Fruit fly (Drosophila melanogaster) whole organism, embryonic: ENCODE results near the gene Cadps.

ENCODE experiments used
- Atf-2 ChIP-seq: fragments of 200-800 bp; sonication (Bioruptor generic); optimal IDR thresholded peaks from 2 replicates; lab custom pipeline; 2016; ENCODE audit warnings: missing biosample characterization, missing genetic modification characterization
- BEAF-32 ChIP-seq: fragments of 200-800 bp; sonication (Bioruptor generic); optimal IDR thresholded peaks from 3 replicates; lab custom pipeline; 2017; ENCODE audit warnings: missing biosample characterization, missing genetic modification characterization, mild to moderate bottlenecking, moderate library complexity, missing genetic modification reagents
- C15 ChIP-seq: fragments of 200-800 bp; sonication (Bioruptor generic); IDR thresholded peaks from 3 replicates; pipeline ENCODE4 v1.3.6; 2022; ENCODE audit warnings: missing biosample characterization, missing genetic modification characterization
- CG15514 ChIP-seq: fragments of 200-800 bp; sonication (Bioruptor generic); optimal IDR thresholded peaks from 3 replicates; lab custom pipeline; 2017; ENCODE audit warnings: missing biosample characterization, missing genetic modification characterization, mild to moderate bottlenecking, moderate library complexity, missing genetic modification reagents
- CG15696 ChIP-seq: fragments of 200-800 bp; sonication (Bioruptor generic); optimal IDR thresholded peaks from 2 replicates; lab custom pipeline; 2019; ENCODE audit warnings: missing biosample characterization, mild to moderate bottlenecking, missing genetic modification characterization, moderate library complexity
- CG1603 ChIP-seq: fragments of 200-800 bp; sonication (Bioruptor generic); optimal IDR thresholded peaks from 2 replicates; lab custom pipeline; 2019; ENCODE audit warnings: missing biosample characterization, mild to moderate bottlenecking, missing genetic modification characterization, moderate library complexity
- CG1647 ChIP-seq: fragments of 200-800 bp; sonication (Bioruptor generic); optimal IDR thresholded peaks from 3 replicates; lab custom pipeline; 2016; ENCODE audit warnings: missing biosample characterization, missing genetic modification characterization
- CG16863 ChIP-seq: fragments of 200-800 bp; sonication (Bioruptor generic); optimal IDR thresholded peaks from 3 replicates; lab custom pipeline; 2016; ENCODE audit warnings: missing biosample characterization, missing genetic modification characterization
- CG17361 ChIP-seq: fragments of 200-800 bp; sonication (Bioruptor generic); IDR thresholded peaks from 3 replicates; pipeline ENCODE4 v1.3.6; 2022; ENCODE audit warnings: missing biosample characterization, missing genetic modification characterization
- CG18476 ChIP-seq: fragments of 200-800 bp; sonication (Bioruptor generic); optimal IDR thresholded peaks from 2 replicates; lab custom pipeline; 2016; ENCODE audit warnings: missing biosample characterization, mild to moderate bottlenecking, missing genetic modification characterization
- CG30020 ChIP-seq: fragments of 200-800 bp; optimal IDR thresholded peaks from 2 replicates; lab custom pipeline; 2019; ENCODE audit warnings: missing biosample characterization, mild to moderate bottlenecking, missing genetic modification characterization, moderate library complexity
- CG31441 ChIP-seq: fragments of 200-800 bp; sonication (Bioruptor generic); IDR thresholded peaks from 2 replicates; pipeline ENCODE4 v1.3.6; 2022; ENCODE audit warnings: missing biosample characterization, missing genetic modification characterization
- CG33557 ChIP-seq: fragments of 200-800 bp; sonication (Bioruptor generic); optimal IDR thresholded peaks from 2 replicates; lab custom pipeline; 2019; ENCODE audit warnings: missing biosample characterization, mild to moderate bottlenecking, missing genetic modification characterization, moderate library complexity
- CG3995 ChIP-seq: fragments of 200-800 bp; sonication (Bioruptor generic); optimal IDR thresholded peaks from 3 replicates; lab custom pipeline; 2016; ENCODE audit warnings: missing biosample characterization, missing genetic modification characterization
- CG4424 ChIP-seq: fragments of 200-800 bp; sonication (Bioruptor generic); optimal IDR thresholded peaks from 3 replicates; lab custom pipeline; 2016; ENCODE audit warnings: missing biosample characterization, missing genetic modification characterization
- CG6254 ChIP-seq: fragments of 200-800 bp; sonication (Bioruptor generic); optimal IDR thresholded peaks from 3 replicates; lab custom pipeline; 2017; ENCODE audit warnings: mild to moderate bottlenecking, missing biosample characterization, missing genetic modification reagents, missing genetic modification characterization
- CG6813 ChIP-seq: fragments of 200-800 bp; sonication (Bioruptor generic); optimal IDR thresholded peaks from 2 replicates; lab custom pipeline; 2017; ENCODE audit warnings: missing biosample characterization, missing genetic modification characterization, mild to moderate bottlenecking, moderate library complexity, missing genetic modification reagents
- CG7987 ChIP-seq: fragments of 200-800 bp; sonication (Bioruptor generic); optimal IDR thresholded peaks from 2 replicates; lab custom pipeline; 2018; ENCODE audit warnings: missing biosample characterization, mild to moderate bottlenecking, missing genetic modification characterization, moderate library complexity
- CG8290 ChIP-seq, 3 experiments: fragments of 200-800 bp; sonication (Bioruptor generic); optimal IDR thresholded peaks; 2 replicates each; lab custom pipeline; 2016 to 2019; ENCODE audit warnings: missing biosample characterization in 3 of 3, missing genetic modification characterization in 3 of 3, mild to moderate bottlenecking in 2 of 3, moderate library complexity in 1 of 3
- CG8388 ChIP-seq: fragments of 200-800 bp; sonication (Bioruptor generic); optimal IDR thresholded peaks from 2 replicates; lab custom pipeline; 2019; ENCODE audit warnings: missing biosample characterization, mild to moderate bottlenecking, missing genetic modification characterization, moderate library complexity
- D19A ChIP-seq: fragments of 200-800 bp; optimal IDR thresholded peaks from 3 replicates; lab custom pipeline; 2019; ENCODE audit warnings: missing biosample characterization, mild to moderate bottlenecking, missing genetic modification characterization, moderate library complexity
- Dll ChIP-seq: fragments of 200-800 bp; sonication (Bioruptor generic); IDR thresholded peaks from 4 replicates; pipeline ENCODE4 v1.3.6; 2022; ENCODE audit warnings: missing biosample characterization, missing genetic modification characterization; ENCODE audit not compliant: partially characterized antibody
- E2f2 ChIP-seq: fragments of 200-800 bp; sonication (Bioruptor generic); IDR thresholded peaks from 2 replicates; pipeline ENCODE4 v1.3.6; 2022; ENCODE audit warnings: missing biosample characterization, missing genetic modification characterization
- Ets65A ChIP-seq: fragments of 200-800 bp; sonication (Bioruptor generic); peaks from one replicate; lab custom pipeline; 2016; ENCODE audit warnings: missing biosample characterization, missing genetic modification characterization
- Fer1 ChIP-seq: fragments of 200-800 bp; sonication (Bioruptor generic); optimal IDR thresholded peaks from 2 replicates; lab custom pipeline; 2017; ENCODE audit warnings: missing biosample characterization, mild to moderate bottlenecking, missing genetic modification characterization
- Med ChIP-seq: fragments of 200-800 bp; sonication (Bioruptor generic); peaks from one replicate; lab custom pipeline; 2016; ENCODE audit warnings: missing biosample characterization, missing genetic modification characterization, mild to moderate bottlenecking, inconsistent platforms, moderate library complexity
- NFAT ChIP-seq: fragments of 200-800 bp; sonication (Bioruptor generic); IDR thresholded peaks from 2 replicates; pipeline ENCODE4 v1.3.6; 2022; ENCODE audit warnings: missing biosample characterization, missing genetic modification characterization
- Nf-YC ChIP-seq: fragments of 200-800 bp; optimal IDR thresholded peaks from 3 replicates; lab custom pipeline; 2019; ENCODE audit warnings: missing biosample characterization, mild to moderate bottlenecking, missing genetic modification characterization, moderate library complexity
- Sry-δ ChIP-seq: fragments of 200-800 bp; sonication (Bioruptor generic); optimal IDR thresholded peaks from 2 replicates; lab custom pipeline; 2016; ENCODE audit warnings: missing biosample characterization, missing genetic modification characterization
- Xrp1 ChIP-seq: fragments of 200-800 bp; sonication (Bioruptor generic); IDR thresholded peaks from 2 replicates; pipeline ENCODE4 v1.3.6; 2022; ENCODE audit warnings: missing biosample characterization, missing genetic modification characterization
- ara ChIP-seq: fragments of 200-800 bp; sonication (Bioruptor generic); IDR thresholded peaks from 2 replicates; pipeline ENCODE4 v1.3.6; 2022; ENCODE audit warnings: missing biosample characterization, missing genetic modification characterization
- crol ChIP-seq: fragments of 200-800 bp; sonication (Bioruptor generic); IDR thresholded peaks from 2 replicates; pipeline ENCODE4 v1.3.6; 2022; ENCODE audit warnings: missing biosample characterization, missing genetic modification characterization
- emc ChIP-seq: fragments of 200-800 bp; sonication (Bioruptor generic); optimal IDR thresholded peaks from 2 replicates; lab custom pipeline; 2016; ENCODE audit warnings: missing biosample characterization, missing genetic modification characterization
- eyg ChIP-seq: fragments of 200-800 bp; sonication (Bioruptor generic); optimal IDR thresholded peaks from 3 replicates; lab custom pipeline; 2016; ENCODE audit warnings: missing biosample characterization, missing genetic modification characterization
- fd96Cb ChIP-seq: fragments of 200-800 bp; sonication (Bioruptor generic); optimal IDR thresholded peaks from 2 replicates; lab custom pipeline; 2018; ENCODE audit warnings: missing biosample characterization, mild to moderate bottlenecking, missing genetic modification characterization, moderate library complexity
- grau ChIP-seq: fragments of 200-800 bp; optimal IDR thresholded peaks from 3 replicates; lab custom pipeline; 2019; ENCODE audit warnings: missing biosample characterization, mild to moderate bottlenecking, missing genetic modification characterization, moderate library complexity
- jumu ChIP-seq: fragments of 200-800 bp; sonication (Bioruptor generic); optimal IDR thresholded peaks from 3 replicates; lab custom pipeline; 2016; ENCODE audit warnings: missing biosample characterization, missing genetic modification characterization
- kah ChIP-seq: fragments of 200-800 bp; sonication (Bioruptor generic); optimal IDR thresholded peaks from 2 replicates; lab custom pipeline; 2018; ENCODE audit warnings: missing biosample characterization, mild to moderate bottlenecking, missing genetic modification characterization
- pho ChIP-seq: fragments of 200-800 bp; sonication (Bioruptor generic); optimal IDR thresholded peaks from 2 replicates; lab custom pipeline; 2016; ENCODE audit warnings: missing biosample characterization, missing genetic modification characterization
- so ChIP-seq: fragments of 200-800 bp; sonication (Bioruptor generic); IDR thresholded peaks from 3 replicates; pipeline ENCODE4 v1.3.6; 2022; ENCODE audit warnings: missing biosample characterization, missing genetic modification characterization
- tll ChIP-seq, 2 experiments: fragments of 200-800 bp in 1 of 2; fragments of >200 bp in 1 of 2; sonication (Bioruptor generic) in 1 of 2; optimal IDR thresholded peaks; 2 replicates each; lab custom pipeline; 2017 to 2019; ENCODE audit warnings: missing biosample characterization in 2 of 2, missing genetic modification characterization in 2 of 2, mild to moderate bottlenecking in 1 of 2, moderate library complexity in 1 of 2
- trem ChIP-seq: fragments of 200-800 bp; optimal IDR thresholded peaks from 3 replicates; lab custom pipeline; 2019; ENCODE audit warnings: missing biosample characterization, mild to moderate bottlenecking, missing genetic modification characterization, moderate library complexity
- unpg ChIP-seq: fragments of 200-800 bp; sonication (Bioruptor generic); optimal IDR thresholded peaks from 3 replicates; lab custom pipeline; 2018; ENCODE audit warnings: missing biosample characterization, mild to moderate bottlenecking, missing genetic modification characterization, moderate library complexity

The Cadps gene

DNA sequence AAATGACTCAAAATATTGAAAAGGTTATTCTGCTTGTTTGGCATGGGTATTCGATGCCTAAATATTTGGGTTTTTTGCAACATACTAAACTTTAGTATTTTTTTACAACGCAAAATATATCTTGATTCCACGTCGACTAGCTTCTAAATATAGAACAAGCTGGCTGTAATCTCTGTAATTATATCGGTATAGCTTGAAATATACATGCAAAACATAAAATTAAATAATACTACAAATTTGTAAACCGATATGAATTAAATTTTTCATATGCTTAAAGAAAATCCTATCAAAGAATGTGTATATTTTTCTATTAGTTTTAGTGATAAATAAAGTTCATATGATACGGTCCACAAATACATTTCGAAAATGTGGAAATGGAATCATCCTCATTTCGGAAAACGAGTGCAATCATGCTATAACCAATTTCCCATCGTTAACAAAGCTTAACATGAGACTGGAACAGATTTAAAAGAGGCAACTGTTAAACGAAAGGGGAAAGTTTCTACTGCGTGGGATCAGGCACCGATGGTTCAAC is 49.0 kb upstream of the Cadps start, which contains the start of gene pho (continued):
- TF ChIP-seq Xrp1 (GFP tag; lab: Robert Waterston, UW) (peak; percentile 30; the same call in 1 of the 2 replicates), Ets65A (GFP tag; lab: Kevin White, UChicago) (peak; percentile 64), CG1647 (no peak), CG16863 (GFP tag; lab: Kevin White, UChicago) (peak; percentile 10), CG4424 (GFP tag; lab: Kevin White, UChicago) (peak; percentile 26), eyg (GFP tag; lab: Kevin White, UChicago) (no peak), emc (GFP tag; lab: Kevin White, UChicago) (peak; percentile 33), CG6813 (GFP tag; lab: Kevin White, UChicago) (no peak), trem (tag; lab: Kevin White, UChicago) (peak; percentile 9)
- TF ChIP-seq, all 482 proteins: peak for 61

DNA sequence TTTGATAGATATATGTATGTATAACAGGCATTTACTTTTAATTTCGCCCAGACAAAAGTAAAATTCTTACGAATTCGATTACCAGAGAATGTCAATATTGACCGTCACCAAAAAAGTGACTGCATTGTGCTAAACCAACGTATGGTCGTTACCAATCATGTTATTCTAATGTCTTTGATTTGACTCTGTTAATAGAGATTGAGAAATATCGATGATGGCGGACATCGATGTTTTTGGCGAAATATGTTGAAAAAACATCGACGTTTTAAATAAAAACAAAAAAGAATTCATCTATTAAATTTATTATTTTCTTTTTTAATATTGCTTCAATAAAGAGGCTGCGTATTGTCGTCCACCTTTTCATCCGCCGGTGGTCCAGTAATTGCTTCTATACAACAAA is 47.8 kb upstream of the Cadps start:
- TF ChIP-seq CG1603 (tag; lab: Kevin White, UChicago): peak; percentile 20
- TF ChIP-seq CG33557 (GFP tag; lab: Kevin White, UChicago): peak; percentile 14
- no peak for TF ChIP-seq Atf-2 (GFP tag; lab: Kevin White, UChicago)
- TF ChIP-seq CG3995 (GFP tag; lab: Kevin White, UChicago): peak; percentile 41
- TF ChIP-seq Sry-δ (GFP tag; lab: Kevin White, UChicago): peak; percentile 21
- TF ChIP-seq Dll (GFP tag; lab: Robert Waterston, UW): 0 out of 4 replicates have a peak, but pooled peaks have one; percentile 51
- no peak for TF ChIP-seq fd96Cb (tag; lab: Kevin White, UChicago)
- peak; percentile 36 for TF ChIP-seq BEAF-32 (GFP tag; lab: Kevin White, UChicago)
- TF ChIP-seq Med (GFP tag; lab: Kevin White, UChicago): peak; percentile 6
- peak; percentile 67 for TF ChIP-seq CG30020 (tag; lab: Kevin White, UChicago)

DNA sequence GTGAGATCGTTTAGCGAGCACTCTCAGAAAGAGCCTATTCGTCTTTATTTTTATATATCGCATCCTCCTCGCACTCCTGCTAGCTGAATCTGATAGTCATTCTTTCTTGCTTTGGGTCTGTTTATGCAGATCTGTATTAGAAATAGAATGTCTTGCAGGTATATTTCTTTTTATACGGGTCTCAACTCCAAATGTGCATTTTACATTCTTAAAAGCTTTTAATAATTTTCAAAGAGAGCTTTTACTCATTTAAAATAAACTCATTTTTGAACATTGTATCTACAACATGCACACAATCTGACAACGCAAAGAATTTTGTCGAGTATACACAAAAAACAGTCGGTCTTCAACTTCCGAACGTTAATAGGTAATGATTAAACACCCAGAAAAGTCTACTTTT is 45.2 kb upstream of the Cadps start, which contains the start of gene CG33521:
Gene CG33521, plus strand, starts transcription at position 301 of the 400 bp plus-strand sequence.
- 0 out of 2 replicates have a peak, but pooled peaks have one; percentile 13 for TF ChIP-seq Xrp1 (GFP tag; lab: Robert Waterston, UW)
- no peak for TF ChIP-seq CG15696 (tag; lab: Kevin White, UChicago)
- no peak for TF ChIP-seq C15 (GFP tag; lab: Robert Waterston, UW)
- TF ChIP-seq crol: no peak
- TF ChIP-seq unpg (GFP tag; lab: Kevin White, UChicago): no peak

DNA sequence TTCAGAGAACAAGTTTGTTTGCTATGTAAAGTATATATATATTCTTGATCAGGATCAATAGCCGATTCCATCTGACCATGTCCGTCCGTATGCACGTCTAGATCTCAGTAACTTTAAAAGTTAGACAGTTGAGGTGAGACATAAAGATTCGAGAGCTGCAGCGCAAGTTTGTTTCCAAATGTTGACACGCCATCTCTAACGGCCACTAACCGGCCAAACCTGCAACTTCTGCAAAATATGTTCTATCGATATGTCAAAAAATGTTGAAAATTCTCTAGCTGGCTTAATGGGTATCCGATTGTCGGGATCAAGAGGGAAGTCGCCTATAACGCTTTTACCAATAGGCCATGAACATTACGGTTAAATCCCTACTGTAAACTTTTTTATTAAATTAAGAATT is 43.8 kb upstream of the Cadps start:
- no peak for TF ChIP-seq Ets65A (GFP tag; lab: Kevin White, UChicago)
- no peak for TF ChIP-seq Nf-YC (tag; lab: Kevin White, UChicago)
- no peak for TF ChIP-seq D19A (tag; lab: Kevin White, UChicago)
- TF ChIP-seq jumu (GFP tag; lab: Kevin White, UChicago): no peak
- no peak for TF ChIP-seq kah
- peak; percentile 47 for TF ChIP-seq CG1603 (tag; lab: Kevin White, UChicago)
- TF ChIP-seq CG15514: no peak
- TF ChIP-seq NFAT (GFP tag; lab: Robert Waterston, UW): no peak
- no peak for TF ChIP-seq unpg (GFP tag; lab: Kevin White, UChicago)
- TF ChIP-seq CG17361 (GFP tag; lab: Robert Waterston, UW): no peak
- no peak for TF ChIP-seq grau (tag; lab: Kevin White, UChicago)
- no peak for TF ChIP-seq Fer1 (GFP tag; lab: Kevin White, UChicago)
- TF ChIP-seq so: no peak
- no peak for TF ChIP-seq CG7987 (GFP tag; lab: Kevin White, UChicago)
- no peak for TF ChIP-seq CG31441 (GFP tag; lab: Robert Waterston, UW)
- TF ChIP-seq CG18476 (GFP tag; lab: Kevin White, UChicago): no peak
- peak; percentile 14 for TF ChIP-seq BEAF-32 (GFP tag; lab: Kevin White, UChicago)
- no peak for TF ChIP-seq CG8290 (GFP tag; optimal IDR thresholded peaks at IDR 0.05; lab: Kevin White, UChicago)
- TF ChIP-seq CG8290 (tag; optimal IDR thresholded peaks at IDR 0.05; lab: Kevin White, UChicago): no peak
- TF ChIP-seq tll (GFP tag; optimal IDR thresholded peaks at IDR 0.05; lab: Kevin White, UChicago): no peak
- TF ChIP-seq CG6254: no peak
- peak; percentile 66 for TF ChIP-seq CG30020 (tag; lab: Kevin White, UChicago)
- TF ChIP-seq CG8388 (GFP tag; lab: Kevin White, UChicago): no peak
- TF ChIP-seq pho (GFP tag; lab: Kevin White, UChicago): no peak
- TF ChIP-seq ara (GFP tag; lab: Robert Waterston, UW): no peak
- no peak for TF ChIP-seq E2f2 (GFP tag; lab: Robert Waterston, UW)
